Worm (Caenorhabditis elegans) whole organism, L2 larva: ENCODE measurements around the gene sra-37.

Experiments used
- C34F6.9 ChIP-seq: fragments of 150-350 bp; optimal IDR thresholded peaks from 2 replicates; lab custom pipeline; 2014; ENCODE audit warnings: missing biosample characterization, missing genetic modification characterization
- F13H6.1 ChIP-seq: sonication (generic microtip); optimal IDR thresholded peaks from 2 replicates; lab custom pipeline; 2016; ENCODE audit warnings: missing genetic modification characterization, missing compliant biosample characterization
- R02D3.7 ChIP-seq: fragments of 150-350 bp; optimal IDR thresholded peaks from 2 replicates; lab custom pipeline; 2014; ENCODE audit warnings: missing biosample characterization, missing genetic modification characterization
- Y55F3AM.14 ChIP-seq: fragments of 200-800 bp; sonication (Bioruptor generic); optimal IDR thresholded peaks from 2 replicates; lab custom pipeline; 2018; ENCODE audit warnings: mild to moderate bottlenecking, missing genetic modification characterization, missing compliant biosample characterization
- ZK546.5 ChIP-seq: sonication (generic microtip); optimal IDR thresholded peaks from 2 replicates; lab custom pipeline; 2017; ENCODE audit warnings: missing biosample characterization, missing genetic modification characterization
- alr-1 ChIP-seq: fragments of 150-350 bp; optimal IDR thresholded peaks from 2 replicates; lab custom pipeline; 2014; ENCODE audit warnings: missing biosample characterization, missing genetic modification characterization
- aly-2 ChIP-seq: fragments of 150-350 bp; optimal IDR thresholded peaks from 2 replicates; lab custom pipeline; 2014; ENCODE audit warnings: missing biosample characterization, missing genetic modification characterization
- ama-1 ChIP-seq: fragments of 150-350 bp; optimal IDR thresholded peaks from 2 replicates; lab custom pipeline; 2018; ENCODE audit warnings: inconsistent platforms
- blmp-1 ChIP-seq: sonication (generic microtip); optimal IDR thresholded peaks from 2 replicates; lab custom pipeline; 2017; ENCODE audit warnings: missing genetic modification characterization, mild to moderate bottlenecking, missing compliant biosample characterization, antibody characterized with exemption, moderate library complexity; ENCODE audit not compliant: insufficient read depth
- ceh-82 ChIP-seq: fragments of 150-350 bp; optimal IDR thresholded peaks from 2 replicates; lab custom pipeline; 2014; ENCODE audit warnings: missing biosample characterization, missing genetic modification characterization
- crh-2 ChIP-seq: sonication (generic microtip); optimal IDR thresholded peaks from 2 replicates; lab custom pipeline; 2017; ENCODE audit warnings: missing biosample characterization, missing genetic modification characterization
- dmd-4 ChIP-seq: sonication (generic microtip); optimal IDR thresholded peaks from 2 replicates; lab custom pipeline; 2017; ENCODE audit warnings: missing biosample characterization, missing genetic modification characterization
- elt-1 ChIP-seq: fragments of 150-350 bp; optimal IDR thresholded peaks from 2 replicates; lab custom pipeline; 2014; ENCODE audit warnings: missing biosample characterization, missing genetic modification characterization
- elt-3 ChIP-seq: sonication (generic microtip); optimal IDR thresholded peaks from 2 replicates; lab custom pipeline; 2017; ENCODE audit warnings: missing biosample characterization, missing genetic modification characterization
- lin-11 ChIP-seq: fragments of 150-350 bp; sonication (generic microtip); optimal IDR thresholded peaks from 2 replicates; lab custom pipeline; 2014; ENCODE audit warnings: missing biosample characterization, missing genetic modification characterization, inconsistent platforms, mixed read lengths
- lin-39 ChIP-seq: fragments of 150-350 bp; optimal IDR thresholded peaks from 2 replicates; lab custom pipeline; 2014; ENCODE audit warnings: missing biosample characterization, missing genetic modification reagents, missing genetic modification characterization
- mab-5 ChIP-seq: fragments of 150-350 bp; optimal IDR thresholded peaks from 2 replicates; lab custom pipeline; 2014; ENCODE audit warnings: missing biosample characterization, missing genetic modification characterization
- mbf-1 ChIP-seq: sonication (generic microtip); optimal IDR thresholded peaks from 2 replicates; lab custom pipeline; 2017; ENCODE audit warnings: missing biosample characterization, missing genetic modification characterization
- mdl-1 ChIP-seq, 2 experiments: fragments of 150-350 bp in 1 of 2; sonication (generic microtip) in 1 of 2; optimal IDR thresholded peaks; 2 replicates each; lab custom pipeline; 2017; ENCODE audit warnings: missing biosample characterization in 2 of 2, missing genetic modification characterization in 2 of 2
- nhr-10 ChIP-seq: sonication (generic microtip); optimal IDR thresholded peaks from 2 replicates; lab custom pipeline; 2017; ENCODE audit warnings: missing biosample characterization, missing genetic modification characterization
- nhr-11 ChIP-seq: fragments of 150-350 bp; optimal IDR thresholded peaks from 2 replicates; lab custom pipeline; 2014; ENCODE audit warnings: missing biosample characterization, missing genetic modification characterization
- nhr-12 ChIP-seq: fragments of 150-350 bp; optimal IDR thresholded peaks from 2 replicates; lab custom pipeline; 2014; ENCODE audit warnings: missing biosample characterization, missing genetic modification characterization
- nhr-129 ChIP-seq: fragments of 150-350 bp; optimal IDR thresholded peaks from 2 replicates; lab custom pipeline; 2014; ENCODE audit warnings: missing biosample characterization, missing genetic modification characterization
- nhr-23 ChIP-seq: fragments of 150-350 bp; optimal IDR thresholded peaks from 2 replicates; lab custom pipeline; 2014; ENCODE audit warnings: missing biosample characterization, missing genetic modification reagents, missing genetic modification characterization
- nhr-237 ChIP-seq: fragments of 150-350 bp; optimal IDR thresholded peaks from 2 replicates; lab custom pipeline; 2014; ENCODE audit warnings: missing biosample characterization, missing genetic modification characterization
- nhr-25 ChIP-seq: fragments of 150-350 bp; sonication (generic microtip); optimal IDR thresholded peaks from 3 replicates; lab custom pipeline; 2014; ENCODE audit warnings: missing biosample characterization, missing genetic modification characterization
- nhr-77 ChIP-seq: fragments of 150-350 bp; optimal IDR thresholded peaks from 2 replicates; lab custom pipeline; 2014; ENCODE audit warnings: missing biosample characterization, missing genetic modification characterization
- sem-4 ChIP-seq: fragments of 150-350 bp; optimal IDR thresholded peaks from 2 replicates; lab custom pipeline; 2014; ENCODE audit warnings: missing biosample characterization, missing genetic modification reagents, missing genetic modification characterization
- skn-1 ChIP-seq: sonication (generic microtip); optimal IDR thresholded peaks from 2 replicates; lab custom pipeline; 2017; ENCODE audit warnings: missing biosample characterization, missing genetic modification characterization
- sma-3 ChIP-seq: sonication (generic microtip); optimal IDR thresholded peaks from 2 replicates; lab custom pipeline; 2016; ENCODE audit warnings: missing genetic modification reagents, missing genetic modification characterization, missing compliant biosample characterization
- sma-9 ChIP-seq, 2 experiments: fragments of 150-350 bp in 1 of 2; sonication (generic microtip) in 1 of 2; optimal IDR thresholded peaks; 2 replicates each; lab custom pipeline; 2014 to 2016; ENCODE audit warnings: missing genetic modification characterization in 2 of 2, mild to moderate bottlenecking in 1 of 2, missing biosample characterization in 1 of 2, missing compliant biosample characterization in 1 of 2, missing genetic modification reagents in 1 of 2, moderate library complexity in 1 of 2
- snpc-4 ChIP-seq: fragments of 150-350 bp; optimal IDR thresholded peaks from 2 replicates; lab custom pipeline; 2014; ENCODE audit warnings: missing biosample characterization, missing genetic modification characterization
- unc-39 ChIP-seq: fragments of 150-350 bp; optimal IDR thresholded peaks from 2 replicates; lab custom pipeline; 2014; ENCODE audit warnings: missing biosample characterization, missing genetic modification characterization
- unc-55 ChIP-seq: fragments of 150-350 bp; sonication (generic microtip); optimal IDR thresholded peaks from 3 replicates; lab custom pipeline; 2014; ENCODE audit warnings: missing biosample characterization, missing genetic modification reagents, missing genetic modification characterization
- unc-62 ChIP-seq: fragments of 150-350 bp; optimal IDR thresholded peaks from 2 replicates; lab custom pipeline; 2014; ENCODE audit warnings: missing biosample characterization, missing genetic modification reagents, missing genetic modification characterization
- ztf-1 ChIP-seq: fragments of 200-800 bp; sonication (Bioruptor generic); conservative IDR thresholded peaks from 2 replicates; pipeline ENCODE4 v1.3.6; 2022; ENCODE audit warnings: missing genetic modification characterization, missing compliant biosample characterization
- ztf-11 ChIP-seq: sonication (generic microtip); optimal IDR thresholded peaks from 2 replicates; lab custom pipeline; 2017; ENCODE audit warnings: missing biosample characterization, missing genetic modification characterization
- ztf-4 ChIP-seq: fragments of 150-350 bp; optimal IDR thresholded peaks from 2 replicates; lab custom pipeline; 2014; ENCODE audit warnings: missing biosample characterization, missing genetic modification characterization

Gene sra-37

DNA sequence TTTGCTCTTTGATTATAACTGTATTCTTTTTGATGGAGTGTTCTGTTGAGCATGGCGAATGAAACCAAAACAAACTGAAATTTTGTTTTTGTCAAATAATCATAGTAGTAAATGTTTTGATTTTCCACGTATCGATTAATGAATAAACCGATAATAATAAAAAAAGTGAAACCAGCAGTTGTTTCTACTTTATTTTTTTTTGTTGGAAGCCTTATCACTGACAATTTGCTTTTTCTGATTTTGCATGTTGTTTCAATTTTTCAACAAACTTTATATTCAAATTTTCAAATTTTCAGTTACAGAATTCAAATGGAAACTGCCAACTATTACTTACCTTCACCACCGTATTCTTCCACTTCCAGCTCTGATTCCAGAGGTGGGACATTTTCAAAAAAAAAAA lies 41.4 kb upstream of the sra-37 start, which contains the start of gene elt-3:
elt-3 (plus strand) TSS at position 301 of the 400 bp plus-strand sequence.
- TF ChIP-seq mab-5 (tag; lab: Kevin White, UChicago) (no peak), unc-55 (GFP tag; lab: Kevin White, UChicago) (no peak), ceh-82 (tag; lab: Kevin White, UChicago) (no peak), ama-1 (lab: Kevin White, UChicago) (no peak), nhr-77 (tag; lab: Kevin White, UChicago) (no peak), crh-2 (tag; lab: Kevin White, UChicago) (no peak), ztf-4 (no peak), unc-62 (GFP tag; lab: Kevin White, UChicago) (no peak), sma-3 (no peak), mbf-1 (tag; lab: Kevin White, UChicago) (no peak), snpc-4 (tag; lab: Kevin White, UChicago) (no peak), F13H6.1 (tag; lab: Kevin White, UChicago) (no peak), unc-39 (tag; lab: Kevin White, UChicago) (no peak), alr-1 (tag; lab: Kevin White, UChicago) (no peak), elt-1 (tag; lab: Kevin White, UChicago) (no peak), elt-3 (tag; lab: Kevin White, UChicago) (no peak), nhr-129 (tag; lab: Kevin White, UChicago) (no peak)

ce11 chrX:13929534-13929933 lies 36.4 kb upstream of the sra-37 start, which contains the start of gene meg-1:
TSS of gene meg-1 (minus strand) at chrX:13929634.
- no peak for TF ChIP-seq mbf-1 (tag; lab: Kevin White, UChicago)

- TF ChIP-seq Y55F3AM.14 (GFP tag; lab: Kevin White, UChicago) (no peak), ama-1 (lab: Kevin White, UChicago) (no peak), ztf-4 (no peak), nhr-23 (no peak), elt-3 (tag; lab: Kevin White, UChicago) (no peak), sem-4 (no peak), ztf-11 (tag; lab: Kevin White, UChicago) (no peak), ztf-1 (GFP tag; lab: Robert Waterston, UW) (no peak), lin-11 (tag; lab: Kevin White, UChicago) (no peak), alr-1 (tag; lab: Kevin White, UChicago) (no peak), skn-1 (tag; lab: Kevin White, UChicago) (no peak)
Observed at ce11 chrX:13928532-13928931, 35.4 kb upstream of the sra-37 start.

- TF ChIP-seq sma-9 (GFP tag; optimal IDR thresholded peaks at IDR 0.05; lab: Kevin White, UChicago) (no peak), sma-9 (tag; optimal IDR thresholded peaks at IDR 0.05; lab: Kevin White, UChicago) (no peak), elt-3 (tag; lab: Kevin White, UChicago) (no peak), blmp-1 (tag; lab: Kevin White, UChicago) (no peak), lin-11 (tag; lab: Kevin White, UChicago) (no peak), nhr-25 (no peak), sma-3 (no peak), nhr-12 (no peak), C34F6.9 (tag; lab: Kevin White, UChicago) (no peak), F13H6.1 (tag; lab: Kevin White, UChicago) (no peak), ZK546.5 (tag; lab: Kevin White, UChicago) (no peak), mbf-1 (tag; lab: Kevin White, UChicago) (no peak), nhr-23 (no peak)
Observed at ce11 chrX:13926029-13926428, 32.9 kb upstream of the sra-37 start, which contains the start of gene meg-2. TSS of gene meg-2 (minus strand) at chrX:13926129.

ce11 chrX:13920374-13920986 lies 27.3 kb upstream of the sra-37 start:
- TF ChIP-seq snpc-4 (tag; lab: Kevin White, UChicago) (no peak), mab-5 (tag; lab: Kevin White, UChicago) (no peak), nhr-129 (tag; lab: Kevin White, UChicago) (peak; percentile 53), ceh-82 (tag; lab: Kevin White, UChicago) (no peak), mdl-1 (tag; optimal IDR thresholded peaks at IDR 0.05; lab: Kevin White, UChicago) (no peak), Y55F3AM.14 (GFP tag; lab: Kevin White, UChicago) (no peak), alr-1 (tag; lab: Kevin White, UChicago) (no peak), nhr-237 (tag; lab: Kevin White, UChicago) (no peak), F13H6.1 (tag; lab: Kevin White, UChicago) (peak; percentile 60), unc-55 (GFP tag; lab: Kevin White, UChicago) (peak; percentile 18), R02D3.7 (no peak), ztf-11 (tag; lab: Kevin White, UChicago) (no peak), ama-1 (lab: Kevin White, UChicago) (no peak), C34F6.9 (tag; lab: Kevin White, UChicago) (peak; percentile 28), sma-9 (GFP tag; optimal IDR thresholded peaks at IDR 0.05; lab: Kevin White, UChicago) (peak; percentile 50), sma-9 (tag; optimal IDR thresholded peaks at IDR 0.05; lab: Kevin White, UChicago) (no peak), dmd-4 (tag; lab: Kevin White, UChicago) (no peak), nhr-77 (tag; lab: Kevin White, UChicago) (no peak), mbf-1 (tag; lab: Kevin White, UChicago) (no peak), lin-11 (tag; lab: Kevin White, UChicago) (no peak), nhr-23 (no peak), nhr-12 (no peak), aly-2 (tag; lab: Kevin White, UChicago) (no peak), unc-39 (tag; lab: Kevin White, UChicago) (no peak), nhr-25 (peak; percentile 94), nhr-10 (tag; lab: Kevin White, UChicago) (no peak), crh-2 (tag; lab: Kevin White, UChicago) (peak; percentile 74), ZK546.5 (tag; lab: Kevin White, UChicago) (no peak), unc-62 (GFP tag; lab: Kevin White, UChicago) (no peak), ztf-1 (GFP tag; lab: Robert Waterston, UW) (no peak), elt-3 (tag; lab: Kevin White, UChicago) (no peak), nhr-11 (tag; lab: Kevin White, UChicago) (no peak), lin-39 (tag; lab: Kevin White, UChicago) (no peak)
